Fruit fly (Drosophila melanogaster) whole organism, larva: Measurements from ENCODE around the gene PrBP.

Experiments
- noc ChIP-seq: fragments of 200-800 bp; sonication (Bioruptor generic); optimal IDR thresholded peaks from 3 replicates; lab custom pipeline; 2019; ENCODE audit warnings: missing biosample characterization, mild to moderate bottlenecking, missing genetic modification characterization, moderate library complexity

PrBP gene

dm6 chr2L:8700870-8701616 is 15.3 kb upstream of the PrBP start:
- no peak for TF ChIP-seq noc (tag; lab: Kevin White, UChicago)

- TF ChIP-seq noc (tag; lab: Kevin White, UChicago), result peak; percentile 89
Measured at dm6 chr2L:8699895-8700314, 14.2 kb upstream of the PrBP start.

- TF ChIP-seq noc (tag; lab: Kevin White, UChicago), result peak; percentile 71
Measured at dm6 chr2L:8697915-8698627, 12.3 kb upstream of the PrBP start.

dm6 chr2L:8694250-8694704 is 8.5 kb upstream of the PrBP start:
- peak; percentile 61 for TF ChIP-seq noc (tag; lab: Kevin White, UChicago)

dm6 chr2L:8692426-8693180 is 6.8 kb upstream of the PrBP start:
- peak; percentile 76 for TF ChIP-seq noc (tag; lab: Kevin White, UChicago)

dm6 chr2L:8691292-8691975 is 5.7 kb upstream of the PrBP start:
- TF ChIP-seq noc (tag; lab: Kevin White, UChicago), result peak; percentile 91

dm6 chr2L:8690913-8691291 is 5.1 kb upstream of the PrBP start:
- no peak for TF ChIP-seq noc (tag; lab: Kevin White, UChicago)

dm6 chr2L:8690382-8690781 is 4.6 kb upstream of the PrBP start:
- no peak for TF ChIP-seq noc (tag; lab: Kevin White, UChicago)

dm6 chr2L:8689853-8690252 is 4.1 kb upstream of the PrBP start:
- TF ChIP-seq noc (tag; lab: Kevin White, UChicago), result no peak

- no peak for TF ChIP-seq noc (tag; lab: Kevin White, UChicago)
Measured at dm6 chr2L:8684276-8684675, 1.5 kb downstream of the PrBP start, which contains the start of gene CG9289. CG9289 (minus strand) TSS chr2L:8684376.

- TF ChIP-seq noc (tag; lab: Kevin White, UChicago), result no peak
Measured at dm6 chr2L:8683261-8684042, 2.3 kb downstream of the PrBP start.

dm6 chr2L:8679712-8680111 is 6.0 kb downstream of the PrBP start, which contains the start of gene CG9287:
CG9287 (minus strand) TSS chr2L:8679812.
- no peak for TF ChIP-seq noc (tag; lab: Kevin White, UChicago)

dm6 chr2L:8678955-8679354 is 6.8 kb downstream of the PrBP start:
- TF ChIP-seq noc (tag; lab: Kevin White, UChicago), result no peak

dm6 chr2L:8672278-8672748 is 13.4 kb downstream of the PrBP start, which contains the start of gene Glt:
Glt (plus strand) TSS chr2L:8672698.
- peak; percentile 47 for TF ChIP-seq noc (tag; lab: Kevin White, UChicago)
